Worm (Caenorhabditis elegans) whole organism, early embryonic: ENCODE measurements around the gene C49C3.6.

Source experiments
- B0310.2 ChIP-seq: sonication (generic microtip); optimal IDR thresholded peaks from 2 replicates; lab custom pipeline; 2016; ENCODE audit warnings: mild to moderate bottlenecking, missing genetic modification characterization, missing compliant biosample characterization
- F13C5.2 ChIP-seq: sonication (generic microtip); optimal IDR thresholded peaks from 2 replicates; lab custom pipeline; 2017; ENCODE audit warnings: mild to moderate bottlenecking, missing genetic modification characterization, inconsistent platforms, missing compliant biosample characterization
- aly-1 ChIP-seq: sonication (generic microtip); optimal IDR thresholded peaks from 2 replicates; lab custom pipeline; 2016; ENCODE audit warnings: missing genetic modification characterization, missing compliant biosample characterization
- ama-1 ChIP-seq: fragments of 150-350 bp; optimal IDR thresholded peaks from 2 replicates; lab custom pipeline; 2014
- ceh-13 ChIP-seq: fragments of 200-800 bp; sonication (Bioruptor generic); optimal IDR thresholded peaks from 2 replicates; lab custom pipeline; 2018; ENCODE audit warnings: mild to moderate bottlenecking, missing genetic modification characterization, missing compliant biosample characterization
- ceh-36 ChIP-seq: sonication (generic microtip); optimal IDR thresholded peaks from 2 replicates; lab custom pipeline; 2016; ENCODE audit warnings: missing genetic modification characterization, inconsistent platforms, missing compliant biosample characterization
- ets-7 ChIP-seq: sonication (generic microtip); optimal IDR thresholded peaks from 2 replicates; lab custom pipeline; 2016; ENCODE audit warnings: missing genotype, missing genetic modification characterization, missing compliant biosample characterization
- hmbx-1 ChIP-seq: sonication (generic microtip); optimal IDR thresholded peaks from 2 replicates; lab custom pipeline; 2016; ENCODE audit warnings: mild to moderate bottlenecking, missing genetic modification characterization, missing compliant biosample characterization
- hmg-4 ChIP-seq: fragments of 200-800 bp; sonication (Bioruptor generic); optimal IDR thresholded peaks from 2 replicates; lab custom pipeline; 2018; ENCODE audit warnings: mild to moderate bottlenecking, missing genetic modification characterization, missing compliant biosample characterization
- hnd-1 ChIP-seq: sonication (generic microtip); optimal IDR thresholded peaks from 2 replicates; lab custom pipeline; 2016; ENCODE audit warnings: missing genetic modification characterization, missing compliant biosample characterization
- pes-1 ChIP-seq: fragments of 200-800 bp; sonication (Bioruptor generic); IDR thresholded peaks from 2 replicates; pipeline ENCODE4 v1.3.6; 2022; ENCODE audit warnings: missing genetic modification reagents, missing genetic modification characterization, missing compliant biosample characterization
- scrt-1 ChIP-seq: fragments of 200-800 bp; sonication (Bioruptor generic); IDR thresholded peaks from 2 replicates; pipeline ENCODE4 v1.3.6; 2022; ENCODE audit warnings: missing genetic modification characterization, missing compliant biosample characterization
- sea-1 ChIP-seq: fragments of 200-800 bp; sonication (Bioruptor generic); conservative IDR thresholded peaks from 2 replicates; pipeline ENCODE4 v1.3.6; 2022; ENCODE audit warnings: missing genetic modification characterization, missing compliant biosample characterization
- tbx-11 ChIP-seq: fragments of 200-800 bp; sonication (Bioruptor generic); IDR thresholded peaks from 2 replicates; pipeline ENCODE4 v1.3.6; 2022; ENCODE audit warnings: missing genetic modification characterization, missing compliant biosample characterization
- tbx-37 ChIP-seq: fragments of 200-800 bp; sonication (Bioruptor generic); conservative IDR thresholded peaks from 2 replicates; pipeline ENCODE4 v1.3.6; 2022; ENCODE audit warnings: missing genetic modification reagents, missing genetic modification characterization, missing compliant biosample characterization
- tra-4 ChIP-seq: sonication (generic microtip); optimal IDR thresholded peaks from 2 replicates; lab custom pipeline; 2017; ENCODE audit warnings: missing genetic modification characterization, missing compliant biosample characterization

C49C3.6 gene

DNA sequence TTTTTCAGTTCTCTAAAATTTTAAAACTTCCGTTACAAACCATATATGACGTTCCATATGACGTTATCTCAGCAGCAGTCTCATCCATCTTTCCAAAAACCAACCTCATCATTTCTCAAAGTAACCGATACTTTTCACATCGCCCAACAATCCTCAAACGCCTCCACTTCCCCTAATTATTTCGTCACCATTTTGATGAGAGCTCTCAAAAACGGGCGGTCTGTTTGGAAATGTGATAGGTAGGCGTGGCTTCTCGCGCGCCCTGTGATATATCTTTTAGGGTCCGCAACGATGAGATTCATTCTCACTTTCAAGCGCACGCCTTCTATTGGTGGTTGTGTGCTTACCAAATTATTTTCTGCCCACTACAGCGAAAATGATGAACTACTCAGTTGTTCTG is 37.0 kb downstream of the C49C3.6 start, which contains the start of gene trh-1:
Gene trh-1, plus strand, starts transcription at position 301 of the 400 bp plus-strand sequence.
- TF ChIP-seq pes-1 = no peak
- TF ChIP-seq tbx-11 = no peak
- TF ChIP-seq aly-1 (tag; lab: Kevin White, UChicago) = no peak
- TF ChIP-seq hmbx-1 (tag; lab: Kevin White, UChicago) = no peak
- no peak for TF ChIP-seq ama-1
- TF ChIP-seq scrt-1 (GFP tag; lab: Robert Waterston, UW) = no peak
- TF ChIP-seq sea-1 = no peak
- no peak for TF ChIP-seq tbx-37 (GFP tag; lab: Robert Waterston, UW)
- no peak for TF ChIP-seq ets-7 (tag; lab: Kevin White, UChicago)

DNA sequence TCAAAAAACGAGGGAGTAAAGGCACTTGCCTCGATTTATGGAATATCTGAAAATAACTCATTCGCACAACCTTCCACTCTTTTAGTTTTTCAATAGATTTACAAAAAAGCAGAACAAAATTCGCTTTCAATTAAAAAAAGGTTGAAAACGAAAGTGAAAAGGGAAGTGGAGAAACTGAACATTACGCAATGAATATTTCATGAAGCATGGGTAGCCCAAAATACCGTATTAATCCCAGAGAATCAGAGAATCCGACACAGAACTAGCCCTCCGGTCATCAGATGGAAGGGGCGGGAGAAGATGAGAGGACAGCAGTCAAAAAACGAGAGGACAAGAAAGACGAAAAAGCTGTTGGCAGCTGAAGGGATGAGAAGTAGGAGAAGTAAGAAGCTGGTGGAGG is 40.1 kb downstream of the C49C3.6 start, which contains the start of gene C30H6.5:
Gene C30H6.5, plus strand, starts transcription at position 301 of the 400 bp plus-strand sequence.
- TF ChIP-seq B0310.2 = no peak
- no peak for TF ChIP-seq hmbx-1 (tag; lab: Kevin White, UChicago)

DNA sequence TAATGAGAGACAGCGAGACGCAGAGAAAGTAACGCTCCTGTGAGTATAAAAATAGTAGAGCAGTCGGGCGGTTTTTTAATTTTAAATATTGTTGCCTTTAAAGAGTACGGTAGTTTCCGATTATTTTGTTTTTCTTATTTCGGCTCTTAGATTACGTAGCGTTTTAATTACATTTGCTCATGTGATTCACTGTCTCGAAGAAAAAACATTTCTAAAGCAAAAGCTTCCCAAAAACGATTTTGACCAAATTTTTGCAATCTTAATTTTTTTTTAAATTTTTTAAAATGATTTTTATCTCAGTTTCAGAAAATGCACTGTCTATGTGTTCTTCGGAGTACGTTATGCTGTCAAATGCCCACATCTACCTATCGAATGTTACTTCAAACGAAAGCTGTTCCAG is 44.8 kb downstream of the C49C3.6 start, which contains the start of gene haf-1:
Gene haf-1, plus strand, starts transcription at position 301 of the 400 bp plus-strand sequence.
- no peak for TF ChIP-seq ama-1

- TF ChIP-seq pes-1 (no peak), F13C5.2 (peak; percentile 32)
Observed at ce11 chrIV:17380061-17380680, 48.8 kb downstream of the C49C3.6 start, which contains the start of the genes C30H6.9 and dlat-2. C30H6.9 (minus strand) TSS chrIV:17380170. dlat-2 (plus strand) TSS chrIV:17380626.

DNA sequence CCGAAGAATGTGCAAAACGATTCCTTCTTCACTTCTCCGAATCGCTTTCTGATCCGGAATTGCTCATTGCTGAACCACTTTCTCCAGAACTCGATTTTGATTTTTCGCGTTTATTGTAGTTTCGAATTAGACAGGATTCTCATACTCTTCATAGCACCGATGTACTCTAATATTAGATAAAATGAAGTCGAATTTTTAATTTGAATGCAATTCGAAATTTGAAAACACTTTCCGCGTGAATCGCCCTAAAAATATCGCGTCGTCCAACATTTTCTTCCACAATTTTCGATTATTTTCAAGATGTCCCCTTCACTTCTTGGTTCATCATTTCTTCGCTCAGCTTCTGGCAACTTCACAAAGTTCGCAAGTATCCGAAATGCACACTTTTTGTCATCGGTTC is 50.7 kb downstream of the C49C3.6 start, which contains the start of gene C30H6.8:
Gene C30H6.8, plus strand, starts transcription at position 301 of the 400 bp plus-strand sequence.
- TF ChIP-seq ets-7 (tag; lab: Kevin White, UChicago) = no peak
- no peak for TF ChIP-seq ceh-13 (GFP tag; lab: Kevin White, UChicago)
- no peak for TF ChIP-seq F13C5.2
- TF ChIP-seq sea-1 = no peak
- no peak for TF ChIP-seq hmg-4 (GFP tag; lab: Kevin White, UChicago)
- no peak for TF ChIP-seq pes-1
- TF ChIP-seq tra-4 (tag; lab: Kevin White, UChicago) = no peak
- TF ChIP-seq hnd-1 (tag; lab: Kevin White, UChicago) = no peak
- no peak for TF ChIP-seq ceh-36 (tag; lab: Kevin White, UChicago)
- TF ChIP-seq aly-1 (tag; lab: Kevin White, UChicago) = no peak
